Fruit fly (Drosophila melanogaster) whole organism, pupa: ENCODE measurements around the gene CG31221.

Experiments
- CG15710 ChIP-seq: fragments of 200-800 bp; sonication (Bioruptor generic); optimal IDR thresholded peaks from 2 replicates; lab custom pipeline; 2018; ENCODE audit warnings: missing biosample characterization, mild to moderate bottlenecking, missing genetic modification characterization, moderate library complexity
- CG34367 ChIP-seq: fragments of 200-800 bp; sonication (Bioruptor generic); optimal IDR thresholded peaks from 2 replicates; lab custom pipeline; 2018; ENCODE audit warnings: missing biosample characterization, mild to moderate bottlenecking, missing genetic modification characterization
- CG4496 ChIP-seq: fragments of 200-800 bp; sonication (Bioruptor generic); IDR thresholded peaks from 3 replicates; pipeline ENCODE4 v1.3.6; 2022; ENCODE audit warnings: missing biosample characterization, missing genetic modification characterization
- EcR ChIP-seq: fragments of 200-800 bp; sonication (Bioruptor generic); optimal IDR thresholded peaks from 3 replicates; lab custom pipeline; 2019; ENCODE audit warnings: missing biosample characterization, missing genetic modification characterization, mild to moderate bottlenecking, moderate library complexity, missing genetic modification reagents
- Ets98B ChIP-seq: fragments of 200-800 bp; sonication (Bioruptor generic); IDR thresholded peaks from 2 replicates; pipeline ENCODE4 v1.3.6; 2022; ENCODE audit warnings: missing biosample characterization, missing genetic modification characterization

- no peak for TF ChIP-seq EcR (GFP tag; lab: Kevin White, UChicago)
- TF ChIP-seq CG4496 = no peak
- no peak for TF ChIP-seq CG34367
- TF ChIP-seq Ets98B (GFP tag; lab: Robert Waterston, UW) = no peak
- TF ChIP-seq CG15710 = no peak
These were observed 96.7 kb downstream of the CG31221 start for dm6 chr3R:19509186-19509522.
